Fruit fly (Drosophila melanogaster) whole organism, embryonic: ENCODE measurements around the gene CG43355.

ENCODE experiments used
- Adf1 ChIP-seq: fragments of 200-800 bp; sonication (Bioruptor generic); IDR thresholded peaks from 2 replicates; pipeline ENCODE4 v1.3.6; 2022; ENCODE audit warnings: missing biosample characterization, missing genetic modification characterization
- Antp ChIP-seq: fragments of 200-800 bp; sonication (Bioruptor generic); optimal IDR thresholded peaks from 3 replicates; lab custom pipeline; 2016; ENCODE audit warnings: missing biosample characterization, missing genetic modification characterization
- CG10959 ChIP-seq: fragments of 200-800 bp; sonication (Bioruptor generic); IDR thresholded peaks from 2 replicates; pipeline ENCODE4 v1.3.6; 2022; ENCODE audit warnings: missing biosample characterization, missing genetic modification characterization
- CG12299 ChIP-seq: fragments of 200-800 bp; sonication (Bioruptor generic); optimal IDR thresholded peaks from 2 replicates; lab custom pipeline; 2018; ENCODE audit warnings: missing biosample characterization, mild to moderate bottlenecking, missing genetic modification characterization
- CG12659 ChIP-seq: fragments of 200-800 bp; sonication (Bioruptor generic); optimal IDR thresholded peaks from 3 replicates; lab custom pipeline; 2017; ENCODE audit warnings: mild to moderate bottlenecking, missing biosample characterization, missing genetic modification reagents, missing genetic modification characterization
- CG12942 ChIP-seq: fragments of 200-800 bp; sonication (Bioruptor generic); optimal IDR thresholded peaks from 3 replicates; lab custom pipeline; 2016; ENCODE audit warnings: missing biosample characterization, missing genetic modification characterization
- CG13296 ChIP-seq: fragments of 200-800 bp; sonication (Bioruptor generic); optimal IDR thresholded peaks from 3 replicates; lab custom pipeline; 2018; ENCODE audit warnings: missing biosample characterization, mild to moderate bottlenecking, missing genetic modification characterization
- CG13424 ChIP-seq: fragments of 200-800 bp; sonication (Bioruptor generic); optimal IDR thresholded peaks from 2 replicates; lab custom pipeline; 2019; ENCODE audit warnings: missing biosample characterization, mild to moderate bottlenecking, missing genetic modification characterization, moderate library complexity
- CG15011 ChIP-seq: fragments of 200-800 bp; sonication (Bioruptor generic); optimal IDR thresholded peaks from 3 replicates; lab custom pipeline; 2018; ENCODE audit warnings: missing biosample characterization, mild to moderate bottlenecking, missing genetic modification characterization
- CG17612 ChIP-seq: fragments of 200-800 bp; sonication (Bioruptor generic); IDR thresholded peaks from 2 replicates; pipeline ENCODE4 v1.3.6; 2022; ENCODE audit warnings: missing biosample characterization, missing genetic modification characterization
- CG2678 ChIP-seq: fragments of 200-800 bp; sonication (Bioruptor generic); optimal IDR thresholded peaks from 3 replicates; lab custom pipeline; 2019; ENCODE audit warnings: missing biosample characterization, mild to moderate bottlenecking, missing genetic modification characterization, moderate library complexity
- CG2712 ChIP-seq: fragments of 200-800 bp; optimal IDR thresholded peaks from 3 replicates; lab custom pipeline; 2019; ENCODE audit warnings: missing biosample characterization, mild to moderate bottlenecking, missing genetic modification characterization, moderate library complexity
- CG30020 ChIP-seq: fragments of 200-800 bp; optimal IDR thresholded peaks from 2 replicates; lab custom pipeline; 2019; ENCODE audit warnings: missing biosample characterization, mild to moderate bottlenecking, missing genetic modification characterization, moderate library complexity
- CG30403 ChIP-seq: fragments of 200-800 bp; sonication (Bioruptor generic); optimal IDR thresholded peaks from 3 replicates; lab custom pipeline; 2016; ENCODE audit warnings: missing biosample characterization, missing genetic modification characterization
- CG31224 ChIP-seq: fragments of 200-800 bp; sonication (Bioruptor generic); IDR thresholded peaks from 2 replicates; pipeline ENCODE4 v1.3.6; 2022; ENCODE audit warnings: missing biosample characterization, missing genetic modification characterization
- CG33557 ChIP-seq: fragments of 200-800 bp; sonication (Bioruptor generic); optimal IDR thresholded peaks from 2 replicates; lab custom pipeline; 2019; ENCODE audit warnings: missing biosample characterization, mild to moderate bottlenecking, missing genetic modification characterization, moderate library complexity
- CG6272 ChIP-seq: fragments of 200-800 bp; sonication (Bioruptor generic); IDR thresholded peaks from 2 replicates; pipeline ENCODE4 v1.3.6; 2022; ENCODE audit warnings: missing biosample characterization, missing genetic modification characterization
- CG7745 ChIP-seq: fragments of 200-800 bp; sonication (Bioruptor generic); optimal IDR thresholded peaks from 2 replicates; lab custom pipeline; 2018; ENCODE audit warnings: missing biosample characterization, mild to moderate bottlenecking, missing genetic modification characterization, moderate library complexity
- CG8388 ChIP-seq: fragments of 200-800 bp; sonication (Bioruptor generic); optimal IDR thresholded peaks from 2 replicates; lab custom pipeline; 2019; ENCODE audit warnings: missing biosample characterization, mild to moderate bottlenecking, missing genetic modification characterization, moderate library complexity
- CG9609 ChIP-seq: fragments of 200-800 bp; sonication (Bioruptor generic); optimal IDR thresholded peaks from 3 replicates; lab custom pipeline; 2016; ENCODE audit warnings: missing biosample characterization, missing genetic modification characterization
- CG9727 ChIP-seq: fragments of 200-800 bp; sonication (Bioruptor generic); optimal IDR thresholded peaks from 3 replicates; lab custom pipeline; 2017; ENCODE audit warnings: missing biosample characterization, mild to moderate bottlenecking, missing genetic modification characterization
- CG9932 ChIP-seq: fragments of 200-800 bp; sonication (Bioruptor generic); IDR thresholded peaks from 2 replicates; pipeline ENCODE4 v1.3.6; 2022; ENCODE audit warnings: missing biosample characterization, missing genetic modification characterization
- CHES-1-like ChIP-seq: fragments of 200-800 bp; sonication (Bioruptor generic); optimal IDR thresholded peaks from 2 replicates; lab custom pipeline; 2016; ENCODE audit warnings: missing biosample characterization, missing genetic modification characterization
- Camta ChIP-seq: fragments of 200-800 bp; sonication (Bioruptor generic); optimal IDR thresholded peaks from 2 replicates; lab custom pipeline; 2016; ENCODE audit warnings: missing biosample characterization, missing genetic modification characterization
- D19A ChIP-seq: fragments of 200-800 bp; optimal IDR thresholded peaks from 3 replicates; lab custom pipeline; 2019; ENCODE audit warnings: missing biosample characterization, mild to moderate bottlenecking, missing genetic modification characterization, moderate library complexity
- Dp ChIP-seq: fragments of 200-800 bp; sonication (Bioruptor generic); optimal IDR thresholded peaks from 2 replicates; lab custom pipeline; 2018; ENCODE audit warnings: missing biosample characterization, mild to moderate bottlenecking, missing genetic modification characterization, moderate library complexity
- HmgD ChIP-seq: fragments of 200-800 bp; sonication (Bioruptor generic); optimal IDR thresholded peaks from 3 replicates; lab custom pipeline; 2016; ENCODE audit warnings: missing biosample characterization, missing genetic modification characterization
- HmgZ ChIP-seq: fragments of 200-800 bp; sonication (Bioruptor generic); optimal IDR thresholded peaks from 2 replicates; lab custom pipeline; 2018; ENCODE audit warnings: missing biosample characterization, mild to moderate bottlenecking, missing genetic modification characterization
- Hr78 ChIP-seq, 2 experiments: fragments of 200-800 bp in 1 of 2; fragments of >200 bp in 1 of 2; sonication (Bioruptor generic) in 1 of 2; optimal IDR thresholded peaks; 2 replicates each; lab custom pipeline; 2017 to 2019; ENCODE audit warnings: missing biosample characterization in 2 of 2, missing genetic modification characterization in 2 of 2, mild to moderate bottlenecking in 1 of 2, moderate library complexity in 1 of 2
- Mad ChIP-seq: fragments of 200-800 bp; sonication (Bioruptor generic); optimal IDR thresholded peaks from 2 replicates; lab custom pipeline; 2016; ENCODE audit warnings: missing biosample characterization, missing genetic modification characterization
- Max ChIP-seq: fragments of 200-800 bp; sonication (Bioruptor generic); optimal IDR thresholded peaks from 2 replicates; lab custom pipeline; 2016; ENCODE audit warnings: missing biosample characterization, mild to moderate bottlenecking, missing genetic modification characterization
- Meics ChIP-seq: fragments of 200-800 bp; sonication (Bioruptor generic); optimal IDR thresholded peaks from 2 replicates; lab custom pipeline; 2017; ENCODE audit warnings: missing biosample characterization, mild to moderate bottlenecking, missing genetic modification characterization
- Neu2 ChIP-seq: fragments of 200-800 bp; sonication (Bioruptor generic); optimal IDR thresholded peaks from 3 replicates; lab custom pipeline; 2016; ENCODE audit warnings: missing biosample characterization, missing genetic modification characterization, borderline replicate concordance
- Xbp1 ChIP-seq: fragments of 200-800 bp; sonication (Bioruptor generic); optimal IDR thresholded peaks from 3 replicates; lab custom pipeline; 2016; ENCODE audit warnings: missing biosample characterization, mild to moderate bottlenecking, missing genetic modification characterization
- chm ChIP-seq: fragments of 200-800 bp; sonication (Bioruptor generic); IDR thresholded peaks from 2 replicates; pipeline ENCODE4 v1.3.6; 2022; ENCODE audit warnings: missing biosample characterization, missing genetic modification characterization
- crc ChIP-seq: fragments of 200-800 bp; sonication (Bioruptor generic); optimal IDR thresholded peaks from 2 replicates; lab custom pipeline; 2016; ENCODE audit warnings: missing biosample characterization, missing genetic modification characterization
- crp ChIP-seq, 2 experiments: fragments of 200-800 bp; sonication (Bioruptor generic); optimal IDR thresholded peaks; 2 replicates in 1 of 2; 3 replicates in 1 of 2; lab custom pipeline; 2017; ENCODE audit warnings: missing biosample characterization in 2 of 2, missing genetic modification characterization in 2 of 2, mild to moderate bottlenecking in 1 of 2, moderate library complexity in 1 of 2
- danr ChIP-seq: fragments of 200-800 bp; sonication (Bioruptor generic); IDR thresholded peaks from 2 replicates; pipeline ENCODE4 v1.3.6; 2022; ENCODE audit warnings: missing biosample characterization, missing genetic modification characterization
- dimm ChIP-seq: fragments of 200-800 bp; sonication (Bioruptor generic); IDR thresholded peaks from 2 replicates; pipeline ENCODE4 v1.3.6; 2022; ENCODE audit warnings: missing biosample characterization, missing genetic modification characterization
- dm ChIP-seq: fragments of 200-800 bp; sonication (Bioruptor generic); optimal IDR thresholded peaks from 3 replicates; lab custom pipeline; 2016; ENCODE audit warnings: missing biosample characterization, missing genetic modification characterization
- dpn ChIP-seq, 2 experiments: fragments of 200-800 bp; sonication (Bioruptor generic); optimal IDR thresholded peaks; 3 replicates each; lab custom pipeline; 2016; ENCODE audit warnings: missing biosample characterization in 2 of 2, missing genetic modification characterization in 2 of 2
- dysf ChIP-seq: fragments of 200-800 bp; sonication (Bioruptor generic); IDR thresholded peaks from 3 replicates; pipeline ENCODE4 v1.3.6; 2022; ENCODE audit warnings: missing biosample characterization, missing genetic modification characterization
- gem ChIP-seq: fragments of 200-800 bp; sonication (Bioruptor generic); optimal IDR thresholded peaks from 2 replicates; lab custom pipeline; 2019; ENCODE audit warnings: missing biosample characterization, mild to moderate bottlenecking, missing genetic modification characterization, moderate library complexity
- maf-S ChIP-seq: fragments of 200-800 bp; sonication (Bioruptor generic); optimal IDR thresholded peaks from 2 replicates; lab custom pipeline; 2016; ENCODE audit warnings: missing biosample characterization, missing genetic modification characterization
- nmo ChIP-seq: fragments of 200-800 bp; sonication (Bioruptor generic); optimal IDR thresholded peaks from 2 replicates; lab custom pipeline; 2018; ENCODE audit warnings: missing biosample characterization, mild to moderate bottlenecking, missing genetic modification characterization, moderate library complexity
- shn ChIP-seq: fragments of 200-800 bp; sonication (Bioruptor generic); optimal IDR thresholded peaks from 3 replicates; lab custom pipeline; 2016; ENCODE audit warnings: missing biosample characterization, missing genetic modification characterization
- slbo ChIP-seq: fragments of 200-800 bp; sonication (Bioruptor generic); IDR thresholded peaks from 2 replicates; pipeline ENCODE4 v1.3.6; 2022; ENCODE audit warnings: missing biosample characterization, missing genetic modification characterization
- toy ChIP-seq: fragments of 200-800 bp; sonication (Bioruptor generic); IDR thresholded peaks from 2 replicates; pipeline ENCODE4 v1.3.6; 2022; ENCODE audit warnings: missing biosample characterization, missing genetic modification characterization
- ttk ChIP-seq: fragments of 200-800 bp; sonication (Bioruptor generic); IDR thresholded peaks from 2 replicates; pipeline ENCODE4 v2.1.2; 2022; ENCODE audit warnings: missing biosample characterization, missing genetic modification characterization
- usp ChIP-seq: fragments of >200 bp; optimal IDR thresholded peaks from 2 replicates; lab custom pipeline; 2017; ENCODE audit warnings: missing biosample characterization, missing genetic modification characterization
- zfh2 ChIP-seq: fragments of 200-800 bp; sonication (Bioruptor generic); optimal IDR thresholded peaks from 2 replicates; lab custom pipeline; 2016; ENCODE audit warnings: missing biosample characterization, missing genetic modification characterization

CG43355 gene

DNA sequence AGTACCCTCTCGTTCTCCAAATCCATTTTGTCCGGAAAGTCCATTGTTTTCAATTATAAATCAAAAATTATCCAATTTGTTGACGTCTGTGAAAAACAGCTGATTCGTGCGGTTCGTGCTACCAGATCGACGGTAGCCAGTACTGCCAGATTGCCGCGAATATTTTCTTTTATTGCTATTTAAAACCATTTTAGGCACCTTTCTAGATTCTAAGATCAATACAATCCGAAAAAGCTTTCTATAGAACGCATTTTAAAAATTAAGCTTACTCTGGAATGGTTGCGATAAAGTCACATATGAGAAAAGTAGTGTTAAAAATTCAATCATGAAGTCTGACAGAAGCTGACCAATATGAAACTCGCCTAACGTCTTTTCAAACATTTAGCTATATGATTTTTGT, 14.3 kb downstream of the CG43355 start, which contains the start of gene Cog8 (continued):
- TF ChIP-seq crp (GFP tag; optimal IDR thresholded peaks at IDR 0.05; lab: Kevin White, UChicago) (peak; percentile 97), CG12659 (GFP tag; lab: Kevin White, UChicago) (peak; percentile 57), CG2678 (peak; percentile 31), CG7745 (tag; lab: Kevin White, UChicago) (no peak), CG30020 (tag; lab: Kevin White, UChicago) (peak; percentile 15), CG13424 (peak; percentile 44), D19A (tag; lab: Kevin White, UChicago) (no peak), usp (GFP tag; lab: Kevin White, UChicago) (no peak), dpn (GFP tag; optimal IDR thresholded peaks at IDR 0.05; lab: Kevin White, UChicago) (peak; percentile 47 to 54), toy (GFP tag; lab: Robert Waterston, UW) (no peak), zfh2 (peak; percentile 72), CG6272 (GFP tag; lab: Robert Waterston, UW) (0 out of 2 replicates have a peak, but pooled peaks have one; percentile 18), CG12299 (no peak), CG8388 (GFP tag; lab: Kevin White, UChicago) (peak; percentile 29), HmgZ (tag; lab: Kevin White, UChicago) (peak; percentile 44), Dp (GFP tag; lab: Kevin White, UChicago) (peak; percentile 68), slbo (GFP tag; lab: Robert Waterston, UW) (peak; percentile 74), gem (peak; percentile 65), ttk (GFP tag; lab: Robert Waterston, UW) (no peak), HmgD (GFP tag; lab: Kevin White, UChicago) (no peak), dm (GFP tag; lab: Kevin White, UChicago) (peak; percentile 10), nmo (GFP tag; lab: Kevin White, UChicago) (peak; percentile 61), crc (GFP tag; lab: Kevin White, UChicago) (no peak), CG30403 (GFP tag; lab: Kevin White, UChicago) (peak; percentile 70), CHES-1-like (peak; percentile 54), CG2712 (peak; percentile 57), CG10959 (no peak), Xbp1 (peak; percentile 73), danr (GFP tag; lab: Robert Waterston, UW) (no peak), chm (GFP tag; lab: Robert Waterston, UW) (no peak), CG9932 (peak; percentile 48; the same call in 1 of the 2 replicates), Antp (peak; percentile 74), CG9609 (GFP tag; lab: Kevin White, UChicago) (peak; percentile 73), Camta (GFP tag; lab: Kevin White, UChicago) (peak; percentile 51), CG12942 (GFP tag; lab: Kevin White, UChicago) (peak; percentile 7), CG31224 (no peak), CG15011 (GFP tag; lab: Kevin White, UChicago) (no peak), CG33557 (peak; percentile 17), Max (GFP tag; lab: Kevin White, UChicago) (peak; percentile 10), CG17612 (GFP tag; lab: Robert Waterston, UW) (peak; percentile 53; the same call in 1 of the 2 replicates), Neu2 (no peak), CG9727 (GFP tag; lab: Kevin White, UChicago) (peak; percentile 17), Meics (GFP tag; lab: Kevin White, UChicago) (peak; percentile 0), CG13296 (GFP tag; lab: Kevin White, UChicago) (no peak), Hr78 (GFP tag; optimal IDR thresholded peaks at IDR 0.05; lab: Kevin White, UChicago) (no peak), Mad (GFP tag; lab: Kevin White, UChicago) (peak; percentile 66), Adf1 (no peak), dysf (no peak; the same call in 2 of the 3 replicates), dimm (GFP tag; lab: Robert Waterston, UW) (no peak), maf-S (GFP tag; lab: Kevin White, UChicago) (peak; percentile 52), shn (peak; percentile 61)
